Worm (Caenorhabditis elegans) whole organism, L2 larva: ENCODE results near the gene F55C12.4.

Experiments used
- C34F6.9 ChIP-seq: fragments of 150-350 bp; optimal IDR thresholded peaks from 2 replicates; lab custom pipeline; 2014; ENCODE audit warnings: missing biosample characterization, missing genetic modification characterization
- R02D3.7 ChIP-seq: fragments of 150-350 bp; optimal IDR thresholded peaks from 2 replicates; lab custom pipeline; 2014; ENCODE audit warnings: missing biosample characterization, missing genetic modification characterization
- Y55F3AM.14 ChIP-seq: fragments of 200-800 bp; sonication (Bioruptor generic); optimal IDR thresholded peaks from 2 replicates; lab custom pipeline; 2018; ENCODE audit warnings: mild to moderate bottlenecking, missing genetic modification characterization, missing compliant biosample characterization
- ZK546.5 ChIP-seq: sonication (generic microtip); optimal IDR thresholded peaks from 2 replicates; lab custom pipeline; 2017; ENCODE audit warnings: missing biosample characterization, missing genetic modification characterization
- alr-1 ChIP-seq: fragments of 150-350 bp; optimal IDR thresholded peaks from 2 replicates; lab custom pipeline; 2014; ENCODE audit warnings: missing biosample characterization, missing genetic modification characterization
- aly-2 ChIP-seq: fragments of 150-350 bp; optimal IDR thresholded peaks from 2 replicates; lab custom pipeline; 2014; ENCODE audit warnings: missing biosample characterization, missing genetic modification characterization
- ama-1 ChIP-seq: fragments of 150-350 bp; optimal IDR thresholded peaks from 2 replicates; lab custom pipeline; 2018; ENCODE audit warnings: inconsistent platforms
- blmp-1 ChIP-seq: sonication (generic microtip); optimal IDR thresholded peaks from 2 replicates; lab custom pipeline; 2017; ENCODE audit warnings: missing genetic modification characterization, mild to moderate bottlenecking, missing compliant biosample characterization, antibody characterized with exemption, moderate library complexity; ENCODE audit not compliant: insufficient read depth
- ceh-16 ChIP-seq: fragments of 150-350 bp; optimal IDR thresholded peaks from 2 replicates; lab custom pipeline; 2014; ENCODE audit warnings: missing biosample characterization, missing genetic modification characterization
- ceh-82 ChIP-seq: fragments of 150-350 bp; optimal IDR thresholded peaks from 2 replicates; lab custom pipeline; 2014; ENCODE audit warnings: missing biosample characterization, missing genetic modification characterization
- crh-2 ChIP-seq: sonication (generic microtip); optimal IDR thresholded peaks from 2 replicates; lab custom pipeline; 2017; ENCODE audit warnings: missing biosample characterization, missing genetic modification characterization
- dmd-4 ChIP-seq: sonication (generic microtip); optimal IDR thresholded peaks from 2 replicates; lab custom pipeline; 2017; ENCODE audit warnings: missing biosample characterization, missing genetic modification characterization
- egl-27 ChIP-seq: sonication (generic microtip); optimal IDR thresholded peaks from 3 replicates; lab custom pipeline; 2017; ENCODE audit warnings: missing biosample characterization, missing genetic modification reagents, missing genetic modification characterization
- elt-1 ChIP-seq: fragments of 150-350 bp; optimal IDR thresholded peaks from 2 replicates; lab custom pipeline; 2014; ENCODE audit warnings: missing biosample characterization, missing genetic modification characterization
- elt-3 ChIP-seq: sonication (generic microtip); optimal IDR thresholded peaks from 2 replicates; lab custom pipeline; 2017; ENCODE audit warnings: missing biosample characterization, missing genetic modification characterization
- fos-1 ChIP-seq: fragments of 150-350 bp; optimal IDR thresholded peaks from 2 replicates; lab custom pipeline; 2014; ENCODE audit warnings: missing biosample characterization, missing genetic modification characterization
- gmeb-1 ChIP-seq: fragments of 150-350 bp; optimal IDR thresholded peaks from 2 replicates; lab custom pipeline; 2014; ENCODE audit warnings: missing biosample characterization, missing genetic modification characterization
- lsy-2 ChIP-seq, 2 experiments: fragments of 150-350 bp in 1 of 2; sonication (generic microtip) in 1 of 2; optimal IDR thresholded peaks; 2 replicates each; lab custom pipeline; 2014 to 2017; ENCODE audit warnings: missing biosample characterization in 2 of 2, missing genetic modification characterization in 2 of 2
- mbf-1 ChIP-seq: sonication (generic microtip); optimal IDR thresholded peaks from 2 replicates; lab custom pipeline; 2017; ENCODE audit warnings: missing biosample characterization, missing genetic modification characterization
- nhr-10 ChIP-seq: sonication (generic microtip); optimal IDR thresholded peaks from 2 replicates; lab custom pipeline; 2017; ENCODE audit warnings: missing biosample characterization, missing genetic modification characterization
- nhr-11 ChIP-seq: fragments of 150-350 bp; optimal IDR thresholded peaks from 2 replicates; lab custom pipeline; 2014; ENCODE audit warnings: missing biosample characterization, missing genetic modification characterization
- nhr-12 ChIP-seq: fragments of 150-350 bp; optimal IDR thresholded peaks from 2 replicates; lab custom pipeline; 2014; ENCODE audit warnings: missing biosample characterization, missing genetic modification characterization
- nhr-129 ChIP-seq: fragments of 150-350 bp; optimal IDR thresholded peaks from 2 replicates; lab custom pipeline; 2014; ENCODE audit warnings: missing biosample characterization, missing genetic modification characterization
- nhr-237 ChIP-seq: fragments of 150-350 bp; optimal IDR thresholded peaks from 2 replicates; lab custom pipeline; 2014; ENCODE audit warnings: missing biosample characterization, missing genetic modification characterization
- nhr-6 ChIP-seq: fragments of 150-350 bp; optimal IDR thresholded peaks from 2 replicates; lab custom pipeline; 2014; ENCODE audit warnings: missing biosample characterization, missing genetic modification characterization
- nhr-77 ChIP-seq: fragments of 150-350 bp; optimal IDR thresholded peaks from 2 replicates; lab custom pipeline; 2014; ENCODE audit warnings: missing biosample characterization, missing genetic modification characterization
- peb-1 ChIP-seq: fragments of 150-350 bp; optimal IDR thresholded peaks from 2 replicates; lab custom pipeline; 2014; ENCODE audit warnings: missing biosample characterization, missing genetic modification characterization
- sem-4 ChIP-seq: fragments of 150-350 bp; optimal IDR thresholded peaks from 2 replicates; lab custom pipeline; 2014; ENCODE audit warnings: missing biosample characterization, missing genetic modification reagents, missing genetic modification characterization
- sma-3 ChIP-seq: sonication (generic microtip); optimal IDR thresholded peaks from 2 replicates; lab custom pipeline; 2016; ENCODE audit warnings: missing genetic modification reagents, missing genetic modification characterization, missing compliant biosample characterization
- sma-9 ChIP-seq, 2 experiments: fragments of 150-350 bp in 1 of 2; sonication (generic microtip) in 1 of 2; optimal IDR thresholded peaks; 2 replicates each; lab custom pipeline; 2014 to 2016; ENCODE audit warnings: missing genetic modification characterization in 2 of 2, mild to moderate bottlenecking in 1 of 2, missing biosample characterization in 1 of 2, missing compliant biosample characterization in 1 of 2, missing genetic modification reagents in 1 of 2, moderate library complexity in 1 of 2
- snpc-4 ChIP-seq: fragments of 150-350 bp; optimal IDR thresholded peaks from 2 replicates; lab custom pipeline; 2014; ENCODE audit warnings: missing biosample characterization, missing genetic modification characterization
- unc-39 ChIP-seq: fragments of 150-350 bp; optimal IDR thresholded peaks from 2 replicates; lab custom pipeline; 2014; ENCODE audit warnings: missing biosample characterization, missing genetic modification characterization
- unc-55 ChIP-seq: fragments of 150-350 bp; sonication (generic microtip); optimal IDR thresholded peaks from 3 replicates; lab custom pipeline; 2014; ENCODE audit warnings: missing biosample characterization, missing genetic modification reagents, missing genetic modification characterization
- zag-1 ChIP-seq: fragments of 150-350 bp; optimal IDR thresholded peaks from 2 replicates; lab custom pipeline; 2014; ENCODE audit warnings: missing biosample characterization, missing genetic modification characterization
- ztf-1 ChIP-seq: fragments of 200-800 bp; sonication (Bioruptor generic); conservative IDR thresholded peaks from 2 replicates; pipeline ENCODE4 v1.3.6; 2022; ENCODE audit warnings: missing genetic modification characterization, missing compliant biosample characterization
- ztf-11 ChIP-seq: sonication (generic microtip); optimal IDR thresholded peaks from 2 replicates; lab custom pipeline; 2017; ENCODE audit warnings: missing biosample characterization, missing genetic modification characterization
- ztf-4 ChIP-seq: fragments of 150-350 bp; optimal IDR thresholded peaks from 2 replicates; lab custom pipeline; 2014; ENCODE audit warnings: missing biosample characterization, missing genetic modification characterization

Gene F55C12.4

ce11 chrII:5831373-5831772, 26.8 kb downstream of the F55C12.4 start:
- TF ChIP-seq aly-2 (tag; lab: Kevin White, UChicago) (no peak), sma-9 (GFP tag; optimal IDR thresholded peaks at IDR 0.05; lab: Kevin White, UChicago) (no peak), sma-9 (tag; optimal IDR thresholded peaks at IDR 0.05; lab: Kevin White, UChicago) (no peak), ztf-11 (tag; lab: Kevin White, UChicago) (no peak), ztf-1 (GFP tag; lab: Robert Waterston, UW) (no peak), R02D3.7 (no peak), lsy-2 (tag; optimal IDR thresholded peaks at IDR 0.05; lab: Kevin White, UChicago) (no peak)

- TF ChIP-seq fos-1 (peak; percentile 47), nhr-77 (tag; lab: Kevin White, UChicago) (no peak)
These were observed 28.2 kb downstream of the F55C12.4 start, which contains the start of gene col-74 for ce11 chrII:5829940-5830424. Gene col-74 (plus strand): TSS chrII:5830374.

- TF ChIP-seq nhr-237: no peak
- no peak for TF ChIP-seq sem-4
- no peak for TF ChIP-seq nhr-10 (tag; lab: Kevin White, UChicago)
- no peak for TF ChIP-seq peb-1 (tag; lab: Kevin White, UChicago)
- no peak for TF ChIP-seq nhr-77 (tag; lab: Kevin White, UChicago)
- no peak for TF ChIP-seq zag-1
- TF ChIP-seq ztf-4 (tag; lab: Kevin White, UChicago): no peak
- TF ChIP-seq elt-1 (tag; lab: Kevin White, UChicago): no peak
- TF ChIP-seq mbf-1 (tag; lab: Kevin White, UChicago): no peak
These were observed 29.7 kb downstream of the F55C12.4 start, which contains the start of gene ZK1248.11 for ce11 chrII:5828486-5828885. Gene ZK1248.11 (minus strand): TSS chrII:5828586.

ce11 chrII:5827364-5827763, 30.9 kb downstream of the F55C12.4 start, which contains the start of gene tbc-2:
Gene tbc-2 (minus strand): TSS chrII:5827443.
- TF ChIP-seq unc-39 (tag; lab: Kevin White, UChicago) (no peak), blmp-1 (tag; lab: Kevin White, UChicago) (peak; percentile 26), sma-3 (peak; percentile 8)

- TF ChIP-seq nhr-237: no peak
- no peak for TF ChIP-seq egl-27 (tag; lab: Kevin White, UChicago)
- no peak for TF ChIP-seq nhr-11
- no peak for TF ChIP-seq gmeb-1 (tag; lab: Kevin White, UChicago)
- TF ChIP-seq peb-1 (tag; lab: Kevin White, UChicago): no peak
- TF ChIP-seq sma-9 (GFP tag; optimal IDR thresholded peaks at IDR 0.05; lab: Kevin White, UChicago): no peak
- TF ChIP-seq sma-9 (tag; optimal IDR thresholded peaks at IDR 0.05; lab: Kevin White, UChicago): no peak
- peak; percentile 36 for TF ChIP-seq crh-2 (tag; lab: Kevin White, UChicago)
- TF ChIP-seq ztf-4 (tag; lab: Kevin White, UChicago): no peak
- peak; percentile 40 for TF ChIP-seq unc-55 (GFP tag; lab: Kevin White, UChicago)
- no peak for TF ChIP-seq unc-39 (tag; lab: Kevin White, UChicago)
- TF ChIP-seq elt-3 (tag; lab: Kevin White, UChicago): no peak
- TF ChIP-seq zag-1: no peak
- TF ChIP-seq blmp-1 (tag; lab: Kevin White, UChicago): no peak
- no peak for TF ChIP-seq dmd-4 (tag; lab: Kevin White, UChicago)
- peak; percentile 24 for TF ChIP-seq C34F6.9 (tag; lab: Kevin White, UChicago)
- no peak for TF ChIP-seq ceh-16 (tag; lab: Kevin White, UChicago)
- no peak for TF ChIP-seq snpc-4
- no peak for TF ChIP-seq R02D3.7
- TF ChIP-seq alr-1 (tag; lab: Kevin White, UChicago): no peak
- peak; percentile 5 for TF ChIP-seq nhr-129 (tag; lab: Kevin White, UChicago)
- TF ChIP-seq ZK546.5 (tag; lab: Kevin White, UChicago): no peak
- TF ChIP-seq ztf-1 (GFP tag; lab: Robert Waterston, UW): no peak
- no peak for TF ChIP-seq fos-1
- TF ChIP-seq ama-1: no peak
- TF ChIP-seq nhr-12 (tag; lab: Kevin White, UChicago): no peak
- no peak for TF ChIP-seq elt-1 (tag; lab: Kevin White, UChicago)
- TF ChIP-seq nhr-6 (tag; lab: Kevin White, UChicago): no peak
- TF ChIP-seq aly-2 (tag; lab: Kevin White, UChicago): no peak
- no peak for TF ChIP-seq ceh-82
- TF ChIP-seq sem-4: no peak
- TF ChIP-seq lsy-2 (tag; optimal IDR thresholded peaks at IDR 0.05; lab: Kevin White, UChicago): peak in 1 of 2 experiments; percentile 31
- TF ChIP-seq Y55F3AM.14: no peak
These were observed 37.9 kb downstream of the F55C12.4 start, which contains the start of gene ehs-1 for ce11 chrII:5820282-5820762. Gene ehs-1 (plus strand): TSS chrII:5820712.
